Fruit fly (Drosophila melanogaster): ENCODE data around the gene orb2.

orb2 gene

dm6 chr3L:8954648-8955033 is 378 bp upstream of the orb2 start, which contains the start of gene GNBP3 (continued):
- TF ChIP-seq Drgx (GFP tag; IDR thresholded peaks at IDR 0.05) (peak; percentile 74), Blimp-1 (GFP tag; optimal IDR thresholded peaks at IDR 0.05) (peak; percentile 75), CG4707 (GFP tag; optimal IDR thresholded peaks at IDR 0.05) (no peak), Lim3 (GFP tag; IDR thresholded peaks at IDR 0.05) (no peak), CG18599 (GFP tag; optimal IDR thresholded peaks at IDR 0.05) (peak; percentile 88), Awh (GFP tag; IDR thresholded peaks at IDR 0.05) (no peak), wor (GFP tag; IDR thresholded peaks at IDR 0.05) (no peak), zen2 (GFP tag; IDR thresholded peaks at IDR 0.05; ENCODE audit: partially characterized antibody) (no peak), Sry-δ (GFP tag; optimal IDR thresholded peaks at IDR 0.05) (no peak), CG11695 (GFP tag; IDR thresholded peaks at IDR 0.05) (peak; percentile 65; the same call in 2 of the 3 replicates), chn (GFP tag; optimal IDR thresholded peaks at IDR 0.05) (no peak), wek (GFP tag; optimal IDR thresholded peaks at IDR 0.05) (no peak), Poxn (GFP tag; IDR thresholded peaks at IDR 0.05) (no peak), croc (GFP tag; conservative IDR thresholded peaks at IDR 0.05) (peak; percentile 65), Elba2 (GFP tag; optimal IDR thresholded peaks at IDR 0.05) (no peak), jigr1 (GFP tag; IDR thresholded peaks at IDR 0.05) (no peak), usp (GFP tag; optimal IDR thresholded peaks at IDR 0.05) (no peak), CG14710 (tag; optimal IDR thresholded peaks at IDR 0.05) (peak; percentile 48), CG12744 (GFP tag; optimal IDR thresholded peaks at IDR 0.05) (no peak), inv (GFP tag; IDR thresholded peaks at IDR 0.05; ENCODE audit: partially characterized antibody) (no peak), nom (GFP tag; optimal IDR thresholded peaks at IDR 0.05) (peak; percentile 91), CG4360 (GFP tag; IDR thresholded peaks at IDR 0.05) (no peak), sna (GFP tag; IDR thresholded peaks at IDR 0.05; ENCODE audit: partially characterized antibody) (no peak), Dll (GFP tag; IDR thresholded peaks at IDR 0.05; ENCODE audit: partially characterized antibody) (no peak), CG10462 (GFP tag; optimal IDR thresholded peaks at IDR 0.05) (no peak), Sin3A (optimal IDR thresholded peaks at IDR 0.05) (no peak), CG1024 (GFP tag; IDR thresholded peaks at IDR 0.05) (0 out of 2 replicates have a peak, but pooled peaks have one; percentile 25), Adf1 (GFP tag; IDR thresholded peaks at IDR 0.05) (no peak), CG8388 (GFP tag; optimal IDR thresholded peaks at IDR 0.05) (peak; percentile 40), grn (GFP tag; optimal IDR thresholded peaks at IDR 0.05) (no peak), Dad (GFP tag; optimal IDR thresholded peaks at IDR 0.05) (peak; percentile 33), CG10274 (GFP tag; optimal IDR thresholded peaks at IDR 0.05) (no peak), shn (GFP tag; optimal IDR thresholded peaks at IDR 0.05) (no peak), Med (GFP tag) (peak; percentile 78), caup (GFP tag; optimal IDR thresholded peaks at IDR 0.05; ENCODE audit: severe bottlenecking) (peak; percentile 47), tap (tag; optimal IDR thresholded peaks at IDR 0.05) (peak; percentile 67), Doc2 (GFP tag; IDR thresholded peaks at IDR 0.05) (no peak), CG2889 (GFP tag; IDR thresholded peaks at IDR 0.05) (no peak), GATAe (GFP tag; conservative IDR thresholded peaks at IDR 0.05) (no peak), otp (GFP tag; IDR thresholded peaks at IDR 0.05) (no peak), CG1832 (GFP tag; optimal IDR thresholded peaks at IDR 0.05) (no peak), sug (tag; optimal IDR thresholded peaks at IDR 0.05) (no peak), Scr (GFP tag; IDR thresholded peaks at IDR 0.05; ENCODE audit: partially characterized antibody) (no peak), CG17802 (tag; optimal IDR thresholded peaks at IDR 0.05) (no peak), CG17912 (GFP tag; optimal IDR thresholded peaks at IDR 0.05) (no peak), CG12236 (GFP tag; optimal IDR thresholded peaks at IDR 0.05) (no peak), CG13296 (GFP tag; optimal IDR thresholded peaks at IDR 0.05) (no peak), sob (GFP tag; IDR thresholded peaks at IDR 0.05) (no peak), CG15514 (GFP tag; optimal IDR thresholded peaks at IDR 0.05) (peak; percentile 68), tll (GFP tag; optimal IDR thresholded peaks at IDR 0.05) (peak in 1 of 2 experiments; percentile 1), Atf6 (GFP tag; IDR thresholded peaks at IDR 0.05) (peak; percentile 53; the same call in 1 of the 2 replicates)

Data from whole organism, embryonic.